Worm (Caenorhabditis elegans) whole organism, L3 larva: ENCODE data around the gene nlp-20.

Experiments used
- R02D3.7 ChIP-seq: fragments of 150-350 bp; optimal IDR thresholded peaks from 2 replicates; lab custom pipeline; 2014; ENCODE audit warnings: missing biosample characterization, missing genetic modification characterization
- ZK546.5 ChIP-seq: sonication (generic microtip); optimal IDR thresholded peaks from 2 replicates; lab custom pipeline; 2017; ENCODE audit warnings: missing biosample characterization, missing genetic modification characterization
- aly-2 ChIP-seq: fragments of 150-350 bp; optimal IDR thresholded peaks from 2 replicates; lab custom pipeline; 2014; ENCODE audit warnings: missing biosample characterization, missing genetic modification characterization
- ama-1 ChIP-seq: fragments of 150-350 bp; optimal IDR thresholded peaks from 2 replicates; lab custom pipeline; 2018
- ceh-16 ChIP-seq: sonication (generic microtip); optimal IDR thresholded peaks from 2 replicates; lab custom pipeline; 2017; ENCODE audit warnings: missing biosample characterization, missing genetic modification characterization
- ceh-28 ChIP-seq: fragments of 150-350 bp; optimal IDR thresholded peaks from 2 replicates; lab custom pipeline; 2014; ENCODE audit warnings: missing biosample characterization, missing genetic modification reagents, missing genetic modification characterization
- ceh-82 ChIP-seq: fragments of 150-350 bp; optimal IDR thresholded peaks from 2 replicates; lab custom pipeline; 2014; ENCODE audit warnings: missing biosample characterization, missing genetic modification characterization
- ceh-9 ChIP-seq: sonication (generic microtip); optimal IDR thresholded peaks from 2 replicates; lab custom pipeline; 2018; ENCODE audit warnings: missing biosample characterization, missing genetic modification characterization
- daf-12 ChIP-seq: fragments of 150-350 bp; optimal IDR thresholded peaks from 2 replicates; lab custom pipeline; 2014; ENCODE audit warnings: missing biosample characterization, missing genetic modification reagents, missing genetic modification characterization
- egl-27 ChIP-seq: sonication (generic microtip); optimal IDR thresholded peaks from 4 replicates; lab custom pipeline; 2017; ENCODE audit warnings: missing biosample characterization, missing genetic modification reagents, missing genetic modification characterization
- egl-5 ChIP-seq: fragments of 150-350 bp; optimal IDR thresholded peaks from 2 replicates; lab custom pipeline; 2017; ENCODE audit warnings: missing biosample characterization, missing genetic modification reagents, missing genetic modification characterization, inconsistent platforms
- elt-1 ChIP-seq: fragments of 150-350 bp; optimal IDR thresholded peaks from 2 replicates; lab custom pipeline; 2014; ENCODE audit warnings: missing biosample characterization, missing genetic modification characterization
- elt-2 ChIP-seq: sonication (generic microtip); optimal IDR thresholded peaks from 2 replicates; lab custom pipeline; 2016; ENCODE audit warnings: missing genetic modification reagents, mild to moderate bottlenecking, missing genetic modification characterization, missing compliant biosample characterization
- elt-3 ChIP-seq, 3 experiments: fragments of 150-350 bp in 1 of 3; sonication (generic microtip) in 2 of 3; optimal IDR thresholded peaks; 2 replicates in 2 of 3; 4 replicates in 1 of 3; lab custom pipeline; 2014 to 2017; ENCODE audit warnings: missing biosample characterization in 3 of 3, missing genetic modification characterization in 3 of 3
- eor-1 ChIP-seq, 2 experiments: fragments of 150-350 bp; optimal IDR thresholded peaks; 2 replicates each; lab custom pipeline; 2014 to 2018; ENCODE audit warnings: missing biosample characterization in 2 of 2, missing genetic modification characterization in 2 of 2
- fkh-10 ChIP-seq: sonication (generic microtip); optimal IDR thresholded peaks from 2 replicates; lab custom pipeline; 2017; ENCODE audit warnings: missing biosample characterization, missing genetic modification reagents, missing genetic modification characterization
- fkh-2 ChIP-seq: fragments of 150-350 bp; optimal IDR thresholded peaks from 2 replicates; lab custom pipeline; 2014; ENCODE audit warnings: missing biosample characterization, missing genetic modification reagents, missing genetic modification characterization
- fos-1 ChIP-seq: fragments of 150-350 bp; optimal IDR thresholded peaks from 2 replicates; lab custom pipeline; 2014; ENCODE audit warnings: missing biosample characterization, missing genetic modification characterization
- hmg-11 ChIP-seq: sonication (generic microtip); optimal IDR thresholded peaks from 2 replicates; lab custom pipeline; 2016; ENCODE audit warnings: missing genetic modification characterization, missing compliant biosample characterization
- jun-1 ChIP-seq: fragments of 150-350 bp; optimal IDR thresholded peaks from 2 replicates; lab custom pipeline; 2014; ENCODE audit warnings: missing biosample characterization, missing genetic modification reagents, missing genetic modification characterization
- lin-15B ChIP-seq: fragments of 150-350 bp; optimal IDR thresholded peaks from 2 replicates; lab custom pipeline; 2014; ENCODE audit warnings: missing biosample characterization, missing genetic modification characterization
- lin-39 ChIP-seq: fragments of 150-350 bp; optimal IDR thresholded peaks from 2 replicates; lab custom pipeline; 2018; ENCODE audit warnings: missing biosample characterization, missing genetic modification reagents, missing genetic modification characterization
- lsy-12 ChIP-seq: sonication (generic microtip); optimal IDR thresholded peaks from 2 replicates; lab custom pipeline; 2016; ENCODE audit warnings: mild to moderate bottlenecking, missing genetic modification characterization, missing compliant biosample characterization
- mdl-1 ChIP-seq: fragments of 150-350 bp; optimal IDR thresholded peaks from 2 replicates; lab custom pipeline; 2014; ENCODE audit warnings: missing biosample characterization, missing genetic modification characterization
- mml-1 ChIP-seq: fragments of 150-350 bp; sonication (generic microtip); optimal IDR thresholded peaks from 3 replicates; lab custom pipeline; 2014; ENCODE audit warnings: missing biosample characterization, missing genetic modification characterization
- nfya-1 ChIP-seq: sonication (generic microtip); optimal IDR thresholded peaks from 2 replicates; lab custom pipeline; 2017; ENCODE audit warnings: missing genetic modification characterization, mild to moderate bottlenecking, missing compliant biosample characterization, antibody characterized with exemption, moderate library complexity; ENCODE audit not compliant: insufficient read depth
- nhr-11 ChIP-seq: fragments of 150-350 bp; optimal IDR thresholded peaks from 2 replicates; lab custom pipeline; 2014; ENCODE audit warnings: missing biosample characterization, missing genetic modification characterization
- nhr-12 ChIP-seq: fragments of 150-350 bp; optimal IDR thresholded peaks from 2 replicates; lab custom pipeline; 2014; ENCODE audit warnings: missing biosample characterization, missing genetic modification characterization
- nhr-23 ChIP-seq: fragments of 150-350 bp; optimal IDR thresholded peaks from 2 replicates; lab custom pipeline; 2014; ENCODE audit warnings: missing biosample characterization, missing genetic modification reagents, missing genetic modification characterization
- nhr-237 ChIP-seq: fragments of 150-350 bp; optimal IDR thresholded peaks from 2 replicates; lab custom pipeline; 2014; ENCODE audit warnings: missing biosample characterization, missing genetic modification characterization
- nhr-25 ChIP-seq: sonication (generic microtip); optimal IDR thresholded peaks from 2 replicates; lab custom pipeline; 2017; ENCODE audit warnings: missing biosample characterization, missing genetic modification characterization
- nhr-28 ChIP-seq: fragments of 150-350 bp; optimal IDR thresholded peaks from 2 replicates; lab custom pipeline; 2014; ENCODE audit warnings: missing biosample characterization, missing genetic modification characterization
- nhr-43 ChIP-seq: sonication (generic microtip); optimal IDR thresholded peaks from 2 replicates; lab custom pipeline; 2016; ENCODE audit warnings: mild to moderate bottlenecking, missing genetic modification characterization, missing compliant biosample characterization; ENCODE audit not compliant: poor library complexity, severe bottlenecking
- nhr-67 ChIP-seq: fragments of 150-350 bp; optimal IDR thresholded peaks from 2 replicates; lab custom pipeline; 2014; ENCODE audit warnings: missing biosample characterization, missing genetic modification characterization
- nhr-76 ChIP-seq: fragments of 150-350 bp; sonication (generic microtip); optimal IDR thresholded peaks from 5 replicates; lab custom pipeline; 2014; ENCODE audit warnings: missing biosample characterization, missing genetic modification characterization
- nhr-77 ChIP-seq: fragments of 150-350 bp; optimal IDR thresholded peaks from 2 replicates; lab custom pipeline; 2014; ENCODE audit warnings: missing biosample characterization, missing genetic modification characterization
- pha-4 ChIP-seq: fragments of 150-350 bp; optimal IDR thresholded peaks from 2 replicates; lab custom pipeline; 2014; ENCODE audit warnings: missing biosample characterization, missing genetic modification reagents, missing genetic modification characterization
- pqm-1 ChIP-seq: fragments of 150-350 bp; optimal IDR thresholded peaks from 2 replicates; lab custom pipeline; 2017; ENCODE audit warnings: missing biosample characterization, missing genetic modification characterization, inconsistent platforms
- sea-2 ChIP-seq: fragments of 150-350 bp; sonication (generic microtip); optimal IDR thresholded peaks from 4 replicates; lab custom pipeline; 2014; ENCODE audit warnings: missing biosample characterization, missing genetic modification reagents, missing genetic modification characterization
- skn-1 ChIP-seq: fragments of 150-350 bp; optimal IDR thresholded peaks from 2 replicates; lab custom pipeline; 2014; ENCODE audit warnings: missing biosample characterization, missing genetic modification characterization
- snpc-4 ChIP-seq: fragments of 150-350 bp; optimal IDR thresholded peaks from 2 replicates; lab custom pipeline; 2014; ENCODE audit warnings: missing biosample characterization, missing genetic modification characterization
- tbx-2 ChIP-seq: sonication (generic microtip); optimal IDR thresholded peaks from 2 replicates; lab custom pipeline; 2016; ENCODE audit warnings: mild to moderate bottlenecking, missing genetic modification characterization, missing compliant biosample characterization
- unc-39 ChIP-seq: sonication (generic microtip); optimal IDR thresholded peaks from 4 replicates; lab custom pipeline; 2017; ENCODE audit warnings: missing biosample characterization, missing genetic modification characterization
- unc-62 ChIP-seq: fragments of 150-350 bp; sonication (generic microtip); optimal IDR thresholded peaks from 4 replicates; lab custom pipeline; 2014; ENCODE audit warnings: missing biosample characterization, missing genetic modification reagents, missing genetic modification characterization
- zag-1 ChIP-seq: fragments of 150-350 bp; optimal IDR thresholded peaks from 2 replicates; lab custom pipeline; 2014; ENCODE audit warnings: missing biosample characterization, missing genetic modification characterization
- ztf-11 ChIP-seq: fragments of 150-350 bp; optimal IDR thresholded peaks from 2 replicates; lab custom pipeline; 2014; ENCODE audit warnings: missing biosample characterization, missing genetic modification characterization
- ztf-4 ChIP-seq: fragments of 150-350 bp; optimal IDR thresholded peaks from 2 replicates; lab custom pipeline; 2014; ENCODE audit warnings: missing biosample characterization, missing genetic modification characterization

Gene nlp-20

DNA sequence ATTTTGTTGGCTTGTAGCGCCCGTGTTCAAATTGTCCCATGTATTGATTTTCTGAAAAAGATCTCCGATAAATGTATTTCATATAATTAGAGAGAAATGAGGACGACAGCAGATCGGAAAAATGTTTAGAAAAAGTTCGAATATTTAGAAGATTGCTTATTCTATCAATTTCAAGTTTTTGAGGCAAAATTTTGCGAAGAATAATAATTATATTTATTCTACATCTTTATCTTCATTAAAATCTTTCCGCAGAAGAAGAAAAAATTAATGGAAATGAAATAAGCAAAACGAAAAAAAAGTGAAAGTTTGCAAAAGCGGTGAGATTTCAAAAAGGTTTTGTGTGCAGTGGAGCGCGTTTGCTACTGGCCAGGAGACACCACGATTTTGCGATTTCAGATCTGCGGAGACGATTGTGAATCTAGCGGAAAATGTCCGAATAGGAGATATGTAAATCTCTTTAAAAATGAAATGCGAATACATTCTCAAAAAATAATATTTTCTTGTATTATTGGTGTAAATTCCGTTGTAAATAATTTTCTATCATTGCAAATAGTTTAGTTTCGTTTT is 11.4 kb upstream of the nlp-20 start, which contains the start of gene nrde-4:
Gene nrde-4, minus strand, starts transcription at position 51 of the 567 bp plus-strand sequence.
- TF ChIP-seq aly-2 (tag; lab: Kevin White, UChicago) (no peak), elt-1 (tag; lab: Kevin White, UChicago) (peak; percentile 30), ceh-82 (no peak), zag-1 (tag; lab: Kevin White, UChicago) (no peak), hmg-11 (peak; percentile 52), nhr-76 (tag; lab: Kevin White, UChicago) (no peak), nhr-28 (tag; lab: Kevin White, UChicago) (no peak), nhr-77 (tag; lab: Kevin White, UChicago) (no peak), pqm-1 (tag; lab: Kevin White, UChicago) (peak; percentile 27), ztf-4 (no peak), ztf-11 (tag; lab: Kevin White, UChicago) (no peak), elt-2 (tag; lab: Kevin White, UChicago) (peak; percentile 46), fkh-2 (tag; lab: Kevin White, UChicago) (no peak), elt-3 (tag; optimal IDR thresholded peaks at IDR 0.05; lab: Kevin White, UChicago) (peak in 1 of 3 experiments; percentile 25), fos-1 (tag; lab: Kevin White, UChicago) (no peak), nhr-43 (tag; lab: Kevin White, UChicago) (peak; percentile 43), R02D3.7 (tag; lab: Kevin White, UChicago) (peak; percentile 30), nfya-1 (peak; percentile 78), nhr-23 (peak; percentile 77), nhr-12 (tag; lab: Kevin White, UChicago) (no peak), lin-39 (tag; lab: Kevin White, UChicago) (peak; percentile 69), eor-1 (tag; optimal IDR thresholded peaks at IDR 0.05; lab: Kevin White, UChicago) (no peak), unc-39 (no peak), ceh-16 (tag; lab: Kevin White, UChicago) (no peak), sea-2 (GFP tag; lab: Kevin White, UChicago) (no peak), skn-1 (tag; lab: Kevin White, UChicago) (peak; percentile 21), lsy-12 (no peak), daf-12 (no peak), nhr-25 (tag; lab: Kevin White, UChicago) (peak; percentile 84), mdl-1 (tag; lab: Kevin White, UChicago) (no peak), pha-4 (tag; lab: Kevin White, UChicago) (peak; percentile 85), ama-1 (no peak), nhr-67 (tag; lab: Kevin White, UChicago) (no peak), snpc-4 (tag; lab: Kevin White, UChicago) (peak; percentile 71), egl-5 (no peak), unc-62 (GFP tag; lab: Kevin White, UChicago) (no peak), jun-1 (tag; lab: Kevin White, UChicago) (no peak), ceh-28 (tag; lab: Kevin White, UChicago) (no peak), ceh-9 (tag; lab: Kevin White, UChicago) (no peak), nhr-237 (tag; lab: Kevin White, UChicago) (no peak), fkh-10 (no peak), nhr-11 (tag; lab: Kevin White, UChicago) (no peak), ZK546.5 (tag; lab: Kevin White, UChicago) (no peak), mml-1 (tag; lab: Kevin White, UChicago) (no peak), egl-27 (tag; lab: Kevin White, UChicago) (no peak), tbx-2 (no peak), lin-15B (tag; lab: Kevin White, UChicago) (peak; percentile 85)
- TF ChIP-seq, all 47 proteins: peak for 15
